Worm (Caenorhabditis elegans): ENCODE results near the gene C54E4.12.

DNA sequence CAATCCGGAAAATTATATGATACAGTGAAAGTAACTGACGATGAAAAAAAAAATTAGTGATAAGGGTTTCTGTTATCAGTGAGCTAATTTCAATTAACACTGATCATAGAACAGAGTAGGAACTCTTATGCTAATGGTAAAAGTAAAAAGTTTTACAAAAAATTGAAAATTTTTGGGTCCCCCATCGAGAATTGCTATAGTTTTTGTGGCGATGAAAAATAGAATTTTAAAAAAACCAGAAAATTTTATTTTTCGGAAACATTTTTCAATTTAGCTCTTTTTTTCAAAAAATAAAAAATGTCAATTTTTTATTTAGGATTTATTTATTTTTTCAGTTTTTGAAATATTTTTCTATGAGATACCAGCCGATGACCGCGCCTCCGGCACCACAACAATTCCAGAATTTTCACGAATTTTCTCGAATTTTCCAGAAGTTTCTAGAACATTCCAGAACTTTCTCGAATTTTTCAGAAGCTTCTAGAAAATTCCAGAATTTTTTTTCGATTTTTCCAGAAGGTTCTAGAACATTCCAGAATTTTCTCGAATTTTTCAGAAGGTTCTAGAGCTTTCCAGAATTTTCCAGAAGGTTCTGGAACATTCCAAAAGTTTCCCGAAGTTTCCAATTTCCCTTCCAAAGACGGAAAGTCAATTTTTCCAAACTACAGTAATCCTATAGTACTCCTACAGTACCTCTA lies 26.9 kb downstream of the C54E4.12 start, which contains the start of gene C23H5.8:
- no peak for TF ChIP-seq elt-3 (tag; optimal IDR thresholded peaks at IDR 0.05)
- TF ChIP-seq lin-39 (tag; optimal IDR thresholded peaks at IDR 0.05) = no peak
- no peak for TF ChIP-seq snpc-4 (tag; optimal IDR thresholded peaks at IDR 0.05)
- TF ChIP-seq fos-1 (tag; optimal IDR thresholded peaks at IDR 0.05) = peak; percentile 5
- TF ChIP-seq nhr-237 (tag; optimal IDR thresholded peaks at IDR 0.05) = no peak
- no peak for TF ChIP-seq mdl-1 (tag; optimal IDR thresholded peaks at IDR 0.05)
